Worm (Caenorhabditis elegans) whole organism, L3 larva: ENCODE measurements around the gene F02A9.7.

Source experiments
- R02D3.7 ChIP-seq: fragments of 150-350 bp; optimal IDR thresholded peaks from 2 replicates; lab custom pipeline; 2014; ENCODE audit warnings: missing biosample characterization, missing genetic modification characterization
- ZK546.5 ChIP-seq: sonication (generic microtip); optimal IDR thresholded peaks from 2 replicates; lab custom pipeline; 2017; ENCODE audit warnings: missing biosample characterization, missing genetic modification characterization
- aly-2 ChIP-seq: fragments of 150-350 bp; optimal IDR thresholded peaks from 2 replicates; lab custom pipeline; 2014; ENCODE audit warnings: missing biosample characterization, missing genetic modification characterization
- ama-1 ChIP-seq: fragments of 150-350 bp; optimal IDR thresholded peaks from 2 replicates; lab custom pipeline; 2018
- ceh-28 ChIP-seq: fragments of 150-350 bp; optimal IDR thresholded peaks from 2 replicates; lab custom pipeline; 2014; ENCODE audit warnings: missing biosample characterization, missing genetic modification reagents, missing genetic modification characterization
- ceh-82 ChIP-seq: fragments of 150-350 bp; optimal IDR thresholded peaks from 2 replicates; lab custom pipeline; 2014; ENCODE audit warnings: missing biosample characterization, missing genetic modification characterization
- ceh-9 ChIP-seq: sonication (generic microtip); optimal IDR thresholded peaks from 2 replicates; lab custom pipeline; 2018; ENCODE audit warnings: missing biosample characterization, missing genetic modification characterization
- daf-12 ChIP-seq: fragments of 150-350 bp; optimal IDR thresholded peaks from 2 replicates; lab custom pipeline; 2014; ENCODE audit warnings: missing biosample characterization, missing genetic modification reagents, missing genetic modification characterization
- egl-5 ChIP-seq: fragments of 150-350 bp; optimal IDR thresholded peaks from 2 replicates; lab custom pipeline; 2017; ENCODE audit warnings: missing biosample characterization, missing genetic modification reagents, missing genetic modification characterization, inconsistent platforms
- elt-1 ChIP-seq: fragments of 150-350 bp; optimal IDR thresholded peaks from 2 replicates; lab custom pipeline; 2014; ENCODE audit warnings: missing biosample characterization, missing genetic modification characterization
- elt-2 ChIP-seq: sonication (generic microtip); optimal IDR thresholded peaks from 2 replicates; lab custom pipeline; 2016; ENCODE audit warnings: missing genetic modification reagents, mild to moderate bottlenecking, missing genetic modification characterization, missing compliant biosample characterization
- elt-3 ChIP-seq, 3 experiments: fragments of 150-350 bp in 1 of 3; sonication (generic microtip) in 2 of 3; optimal IDR thresholded peaks; 2 replicates in 2 of 3; 4 replicates in 1 of 3; lab custom pipeline; 2014 to 2017; ENCODE audit warnings: missing biosample characterization in 3 of 3, missing genetic modification characterization in 3 of 3
- fkh-10 ChIP-seq: sonication (generic microtip); optimal IDR thresholded peaks from 2 replicates; lab custom pipeline; 2017; ENCODE audit warnings: missing biosample characterization, missing genetic modification reagents, missing genetic modification characterization
- fkh-2 ChIP-seq: fragments of 150-350 bp; optimal IDR thresholded peaks from 2 replicates; lab custom pipeline; 2014; ENCODE audit warnings: missing biosample characterization, missing genetic modification reagents, missing genetic modification characterization
- fos-1 ChIP-seq: fragments of 150-350 bp; optimal IDR thresholded peaks from 2 replicates; lab custom pipeline; 2014; ENCODE audit warnings: missing biosample characterization, missing genetic modification characterization
- jun-1 ChIP-seq: fragments of 150-350 bp; optimal IDR thresholded peaks from 2 replicates; lab custom pipeline; 2014; ENCODE audit warnings: missing biosample characterization, missing genetic modification reagents, missing genetic modification characterization
- lin-15B ChIP-seq: fragments of 150-350 bp; optimal IDR thresholded peaks from 2 replicates; lab custom pipeline; 2014; ENCODE audit warnings: missing biosample characterization, missing genetic modification characterization
- mdl-1 ChIP-seq: fragments of 150-350 bp; optimal IDR thresholded peaks from 2 replicates; lab custom pipeline; 2014; ENCODE audit warnings: missing biosample characterization, missing genetic modification characterization
- nfya-1 ChIP-seq: sonication (generic microtip); optimal IDR thresholded peaks from 2 replicates; lab custom pipeline; 2017; ENCODE audit warnings: missing genetic modification characterization, mild to moderate bottlenecking, missing compliant biosample characterization, antibody characterized with exemption, moderate library complexity; ENCODE audit not compliant: insufficient read depth
- nhr-11 ChIP-seq: fragments of 150-350 bp; optimal IDR thresholded peaks from 2 replicates; lab custom pipeline; 2014; ENCODE audit warnings: missing biosample characterization, missing genetic modification characterization
- nhr-12 ChIP-seq: fragments of 150-350 bp; optimal IDR thresholded peaks from 2 replicates; lab custom pipeline; 2014; ENCODE audit warnings: missing biosample characterization, missing genetic modification characterization
- nhr-23 ChIP-seq: fragments of 150-350 bp; optimal IDR thresholded peaks from 2 replicates; lab custom pipeline; 2014; ENCODE audit warnings: missing biosample characterization, missing genetic modification reagents, missing genetic modification characterization
- nhr-237 ChIP-seq: fragments of 150-350 bp; optimal IDR thresholded peaks from 2 replicates; lab custom pipeline; 2014; ENCODE audit warnings: missing biosample characterization, missing genetic modification characterization
- nhr-25 ChIP-seq: sonication (generic microtip); optimal IDR thresholded peaks from 2 replicates; lab custom pipeline; 2017; ENCODE audit warnings: missing biosample characterization, missing genetic modification characterization
- nhr-28 ChIP-seq: fragments of 150-350 bp; optimal IDR thresholded peaks from 2 replicates; lab custom pipeline; 2014; ENCODE audit warnings: missing biosample characterization, missing genetic modification characterization
- nhr-67 ChIP-seq: fragments of 150-350 bp; optimal IDR thresholded peaks from 2 replicates; lab custom pipeline; 2014; ENCODE audit warnings: missing biosample characterization, missing genetic modification characterization
- nhr-76 ChIP-seq: fragments of 150-350 bp; sonication (generic microtip); optimal IDR thresholded peaks from 5 replicates; lab custom pipeline; 2014; ENCODE audit warnings: missing biosample characterization, missing genetic modification characterization
- pha-4 ChIP-seq: fragments of 150-350 bp; optimal IDR thresholded peaks from 2 replicates; lab custom pipeline; 2014; ENCODE audit warnings: missing biosample characterization, missing genetic modification reagents, missing genetic modification characterization
- skn-1 ChIP-seq: fragments of 150-350 bp; optimal IDR thresholded peaks from 2 replicates; lab custom pipeline; 2014; ENCODE audit warnings: missing biosample characterization, missing genetic modification characterization
- snpc-4 ChIP-seq: fragments of 150-350 bp; optimal IDR thresholded peaks from 2 replicates; lab custom pipeline; 2014; ENCODE audit warnings: missing biosample characterization, missing genetic modification characterization
- tbx-2 ChIP-seq: sonication (generic microtip); optimal IDR thresholded peaks from 2 replicates; lab custom pipeline; 2016; ENCODE audit warnings: mild to moderate bottlenecking, missing genetic modification characterization, missing compliant biosample characterization
- unc-62 ChIP-seq: fragments of 150-350 bp; sonication (generic microtip); optimal IDR thresholded peaks from 4 replicates; lab custom pipeline; 2014; ENCODE audit warnings: missing biosample characterization, missing genetic modification reagents, missing genetic modification characterization

F02A9.7 gene

DNA sequence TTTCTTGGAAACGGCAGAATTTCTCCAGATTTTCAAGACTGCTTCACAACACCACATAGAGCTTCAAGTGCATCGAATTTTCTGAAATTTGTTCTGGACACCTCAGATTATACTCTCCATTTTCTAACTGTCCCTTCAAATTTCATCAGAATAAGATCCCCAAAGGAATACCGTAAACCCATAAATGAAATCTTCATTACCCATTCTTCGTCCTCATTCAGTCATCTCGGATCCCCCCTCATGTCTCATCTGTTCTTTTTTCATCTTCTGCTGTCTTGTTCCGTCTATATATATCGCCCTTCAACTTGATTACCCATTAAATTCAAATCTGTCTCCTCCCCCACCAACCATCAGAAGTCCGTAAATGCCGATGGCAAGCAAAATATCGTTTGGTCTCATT, 38.6 kb upstream of the F02A9.7 start:
- TF ChIP-seq elt-3 (tag; optimal IDR thresholded peaks at IDR 0.05; lab: Kevin White, UChicago) (no peak), egl-5 (tag; lab: Kevin White, UChicago) (no peak), nfya-1 (no peak), R02D3.7 (no peak), nhr-23 (tag; lab: Kevin White, UChicago) (no peak), elt-2 (tag; lab: Kevin White, UChicago) (no peak), jun-1 (no peak), lin-15B (tag; lab: Kevin White, UChicago) (no peak), fkh-10 (GFP tag; lab: Kevin White, UChicago) (no peak), aly-2 (tag; lab: Kevin White, UChicago) (no peak), pha-4 (no peak), ama-1 (lab: Kevin White, UChicago) (no peak), tbx-2 (tag; lab: Kevin White, UChicago) (no peak), nhr-11 (tag; lab: Kevin White, UChicago) (no peak)
- TF ChIP-seq, all 47 proteins: peak for 0

DNA sequence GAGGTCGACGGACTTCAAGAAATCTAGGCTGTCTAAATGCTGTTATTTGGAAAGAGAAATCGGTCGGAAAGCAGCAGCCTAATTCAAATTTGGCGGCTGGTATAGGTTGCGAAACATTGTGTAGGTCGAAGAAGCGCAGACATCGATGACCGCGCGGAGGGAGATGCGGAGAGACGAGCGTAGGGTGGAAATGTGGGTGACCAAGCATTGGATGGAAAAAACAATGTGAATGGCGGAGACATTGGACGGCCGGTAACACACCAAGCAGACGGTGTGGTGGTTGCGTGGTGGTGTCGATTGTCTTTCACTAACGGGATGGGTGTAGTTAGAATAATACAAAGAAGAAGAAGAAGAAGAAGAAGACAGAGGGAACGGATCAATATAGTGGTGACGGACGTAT, 37.0 kb upstream of the F02A9.7 start:
- TF ChIP-seq nhr-25 (tag; lab: Kevin White, UChicago) (peak; percentile 17), elt-3 (tag; optimal IDR thresholded peaks at IDR 0.05; lab: Kevin White, UChicago) (no peak)

DNA sequence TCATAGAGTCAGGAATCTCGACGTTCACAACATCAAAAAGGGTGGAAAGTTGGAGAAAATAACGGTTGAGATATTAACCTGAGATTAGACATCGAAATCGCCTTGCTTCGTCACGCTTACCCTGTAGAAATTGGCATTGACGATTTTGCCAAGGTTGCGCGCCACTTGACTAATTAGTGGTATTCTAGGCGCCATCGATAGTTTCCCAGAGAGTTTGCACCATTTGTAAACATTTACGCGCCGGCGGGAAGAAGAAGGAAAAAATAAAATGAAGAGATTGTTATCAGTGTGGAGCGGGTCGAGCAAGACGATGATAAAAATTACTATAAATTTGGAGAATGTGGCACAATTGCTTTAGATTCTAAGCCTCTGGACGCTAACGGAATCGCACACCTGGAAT, 34.8 kb upstream of the F02A9.7 start:
- TF ChIP-seq fkh-10 (GFP tag; lab: Kevin White, UChicago) (no peak), nhr-67 (tag; lab: Kevin White, UChicago) (no peak), ZK546.5 (tag; lab: Kevin White, UChicago) (no peak), egl-5 (tag; lab: Kevin White, UChicago) (no peak), elt-3 (tag; optimal IDR thresholded peaks at IDR 0.05; lab: Kevin White, UChicago) (no peak), nhr-28 (no peak), fkh-2 (no peak), elt-2 (tag; lab: Kevin White, UChicago) (peak; percentile 46), nhr-11 (tag; lab: Kevin White, UChicago) (no peak), ceh-82 (no peak), nhr-25 (tag; lab: Kevin White, UChicago) (peak; percentile 17)

DNA sequence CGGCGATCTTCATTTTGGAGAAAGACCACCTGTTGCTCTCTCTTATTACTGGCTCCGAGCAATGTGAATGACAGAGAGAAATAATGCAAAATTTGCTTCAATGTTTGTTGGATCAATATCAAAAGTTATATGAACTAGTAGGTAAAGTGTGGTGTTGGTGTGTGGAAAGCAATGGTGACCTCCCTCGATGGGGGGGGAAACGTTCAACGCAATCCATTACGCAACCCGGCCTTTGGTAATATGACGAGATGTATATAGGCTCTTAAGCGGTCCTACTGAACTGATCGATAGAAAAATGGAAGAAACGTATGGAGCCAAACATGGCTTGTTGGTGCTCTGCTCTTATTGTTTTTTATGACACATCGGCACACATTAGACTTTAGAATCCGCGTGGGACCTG, 34.3 kb upstream of the F02A9.7 start:
- TF ChIP-seq nhr-237 (tag; lab: Kevin White, UChicago) (no peak), elt-3 (tag; optimal IDR thresholded peaks at IDR 0.05; lab: Kevin White, UChicago) (no peak), ama-1 (lab: Kevin White, UChicago) (no peak), nhr-23 (tag; lab: Kevin White, UChicago) (no peak), R02D3.7 (no peak), nhr-76 (tag; lab: Kevin White, UChicago) (no peak), fkh-2 (no peak), nhr-11 (tag; lab: Kevin White, UChicago) (no peak), elt-1 (no peak), daf-12 (no peak), egl-5 (tag; lab: Kevin White, UChicago) (no peak), jun-1 (no peak), aly-2 (tag; lab: Kevin White, UChicago) (no peak), ceh-9 (tag; lab: Kevin White, UChicago) (no peak), pha-4 (no peak)

DNA sequence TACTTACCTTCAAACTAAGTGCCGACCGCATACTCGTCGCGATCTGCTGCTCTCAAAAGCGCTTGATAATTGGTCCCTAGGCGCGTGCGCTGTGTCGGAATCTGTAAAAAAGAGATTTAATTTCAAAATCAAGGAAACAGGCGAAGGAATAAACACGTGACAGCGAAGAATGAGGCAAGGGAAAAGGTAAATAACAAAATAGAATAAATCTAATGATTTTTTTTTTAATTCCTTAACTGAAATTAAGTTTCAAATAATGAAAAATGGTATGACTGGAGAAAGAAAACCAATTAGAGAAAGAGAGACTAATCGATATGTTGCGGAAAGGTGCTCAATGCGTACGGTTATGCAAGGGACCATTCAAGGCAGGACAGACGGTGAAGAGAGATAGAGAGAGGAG, 33.7 kb upstream of the F02A9.7 start, which contains the start of gene cya-1:
TSS of gene cya-1 (minus strand) at position 101 of the 400 bp plus-strand sequence.
- no peak for TF ChIP-seq ceh-82
- no peak for TF ChIP-seq aly-2 (tag; lab: Kevin White, UChicago)
- no peak for TF ChIP-seq nhr-12 (tag; lab: Kevin White, UChicago)
- no peak for TF ChIP-seq fos-1 (tag; lab: Kevin White, UChicago)
- no peak for TF ChIP-seq nhr-237 (tag; lab: Kevin White, UChicago)
- TF ChIP-seq ceh-28 (tag; lab: Kevin White, UChicago) = no peak
- no peak for TF ChIP-seq nhr-67 (tag; lab: Kevin White, UChicago)
- no peak for TF ChIP-seq tbx-2 (tag; lab: Kevin White, UChicago)
- TF ChIP-seq mdl-1 (tag; lab: Kevin White, UChicago) = no peak
- no peak for TF ChIP-seq nhr-76 (tag; lab: Kevin White, UChicago)
- no peak for TF ChIP-seq skn-1
- TF ChIP-seq, all 47 proteins: peak for 0

DNA sequence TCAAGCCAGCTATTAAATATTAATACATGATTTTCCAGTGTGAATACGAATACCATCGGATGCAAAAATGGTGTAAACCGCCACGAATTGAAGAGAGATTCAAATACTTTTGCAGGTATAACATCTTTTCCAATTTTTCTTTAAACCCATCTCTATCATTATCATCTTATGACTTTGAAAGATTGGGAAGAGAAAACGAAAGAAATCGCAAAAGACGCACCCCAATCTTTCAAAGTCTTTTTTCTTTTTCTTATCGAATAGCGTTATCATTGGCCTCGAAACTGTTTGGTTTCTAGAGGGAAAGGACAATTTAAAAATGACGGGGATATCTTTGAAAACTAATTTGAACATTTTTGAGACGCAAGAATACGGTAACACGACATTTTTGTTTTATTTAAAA, 30.2 kb upstream of the F02A9.7 start:
- no peak for TF ChIP-seq unc-62 (GFP tag; lab: Kevin White, UChicago)
- no peak for TF ChIP-seq egl-5 (tag; lab: Kevin White, UChicago)
- TF ChIP-seq pha-4 = no peak
- no peak for TF ChIP-seq nhr-28
- TF ChIP-seq snpc-4 (tag; lab: Kevin White, UChicago) = no peak
- TF ChIP-seq ZK546.5 (tag; lab: Kevin White, UChicago) = no peak
- TF ChIP-seq nhr-23 (tag; lab: Kevin White, UChicago) = no peak
- TF ChIP-seq mdl-1 (tag; lab: Kevin White, UChicago) = no peak
- no peak for TF ChIP-seq ama-1 (lab: Kevin White, UChicago)
- no peak for TF ChIP-seq elt-1
- no peak for TF ChIP-seq nhr-25 (tag; lab: Kevin White, UChicago)
- TF ChIP-seq jun-1 = no peak
- no peak for TF ChIP-seq fkh-2
- no peak for TF ChIP-seq nhr-11 (tag; lab: Kevin White, UChicago)
- TF ChIP-seq nhr-237 (tag; lab: Kevin White, UChicago) = no peak
